Worm (Caenorhabditis elegans) whole organism, L1 larva: Measurements from ENCODE around the gene scav-1.

Experiments
- C16A3.4 ChIP-seq: fragments of 150-350 bp; optimal IDR thresholded peaks from 2 replicates; lab custom pipeline; 2014; ENCODE audit warnings: missing biosample characterization, missing genetic modification characterization
- aha-1 ChIP-seq: fragments of 150-350 bp; optimal IDR thresholded peaks from 2 replicates; lab custom pipeline; 2014; ENCODE audit warnings: missing biosample characterization, missing genetic modification characterization
- blmp-1 ChIP-seq: fragments of 150-350 bp; optimal IDR thresholded peaks from 2 replicates; lab custom pipeline; 2014; ENCODE audit warnings: missing biosample characterization, missing genetic modification characterization
- ceh-63 ChIP-seq: fragments of 200-800 bp; sonication (Bioruptor generic); optimal IDR thresholded peaks from 2 replicates; lab custom pipeline; 2018; ENCODE audit warnings: mild to moderate bottlenecking, missing genetic modification characterization, missing compliant biosample characterization
- ces-1 ChIP-seq: fragments of 150-350 bp; optimal IDR thresholded peaks from 2 replicates; lab custom pipeline; 2014; ENCODE audit warnings: missing biosample characterization, missing genetic modification reagents, missing genetic modification characterization
- dpl-1 ChIP-seq, 3 experiments: fragments of 150-350 bp in 2 of 3; sonication (generic microtip) in 1 of 3; optimal IDR thresholded peaks; 2 replicates each; lab custom pipeline; 2014 to 2017; ENCODE audit warnings: missing biosample characterization in 3 of 3, missing genetic modification characterization in 3 of 3, missing genetic modification reagents in 3 of 3
- dsc-1 ChIP-seq: sonication (generic microtip); optimal IDR thresholded peaks from 2 replicates; lab custom pipeline; 2016; ENCODE audit warnings: mild to moderate bottlenecking, missing genetic modification characterization, missing compliant biosample characterization
- fkh-4 ChIP-seq: sonication (generic microtip); optimal IDR thresholded peaks from 2 replicates; lab custom pipeline; 2016; ENCODE audit warnings: missing compliant biosample characterization, missing genetic modification characterization, borderline replicate concordance
- fos-1 ChIP-seq: fragments of 150-350 bp; optimal IDR thresholded peaks from 2 replicates; lab custom pipeline; 2014; ENCODE audit warnings: missing biosample characterization, missing genetic modification characterization
- hlh-17 ChIP-seq: fragments of 200-800 bp; sonication (Bioruptor generic); optimal IDR thresholded peaks from 2 replicates; lab custom pipeline; 2018; ENCODE audit warnings: missing genetic modification characterization, mild to moderate bottlenecking, missing compliant biosample characterization, moderate library complexity, borderline replicate concordance
- hpl-2 ChIP-seq: fragments of 150-350 bp; optimal IDR thresholded peaks from 2 replicates; lab custom pipeline; 2014; ENCODE audit warnings: missing biosample characterization, missing genetic modification reagents, missing genetic modification characterization
- isw-1 ChIP-seq: fragments of 200-800 bp; sonication (Bioruptor generic); IDR thresholded peaks from 2 replicates; pipeline ENCODE4 v1.3.6; 2022; ENCODE audit warnings: missing genetic modification characterization, missing compliant biosample characterization
- lin-14 ChIP-seq: fragments of 200-800 bp; sonication (Bioruptor generic); optimal IDR thresholded peaks from 2 replicates; lab custom pipeline; 2018; ENCODE audit warnings: mild to moderate bottlenecking, missing genetic modification characterization, moderate library complexity, missing compliant biosample characterization
- lin-39 ChIP-seq: fragments of 150-350 bp; optimal IDR thresholded peaks from 2 replicates; lab custom pipeline; 2014; ENCODE audit warnings: missing biosample characterization, missing genetic modification reagents, missing genetic modification characterization
- mab-9 ChIP-seq: fragments of 200-800 bp; sonication (Bioruptor generic); IDR thresholded peaks from 2 replicates; pipeline ENCODE4 v1.3.6; 2022; ENCODE audit warnings: missing genetic modification reagents, missing genetic modification characterization, missing compliant biosample characterization
- nhr-20 ChIP-seq: sonication (generic microtip); optimal IDR thresholded peaks from 2 replicates; lab custom pipeline; 2016; ENCODE audit warnings: mild to moderate bottlenecking, missing genetic modification characterization, missing compliant biosample characterization
- nhr-71 ChIP-seq: sonication (generic microtip); optimal IDR thresholded peaks from 2 replicates; lab custom pipeline; 2016; ENCODE audit warnings: mild to moderate bottlenecking, missing genetic modification characterization, moderate library complexity, missing compliant biosample characterization
- pag-3 ChIP-seq: sonication (generic microtip); optimal IDR thresholded peaks from 2 replicates; lab custom pipeline; 2017; ENCODE audit warnings: missing genetic modification characterization, mild to moderate bottlenecking, missing compliant biosample characterization, antibody characterized with exemption, borderline replicate concordance; ENCODE audit not compliant: insufficient read depth
- pqm-1 ChIP-seq: sonication (generic microtip); optimal IDR thresholded peaks from 3 replicates; lab custom pipeline; 2017; ENCODE audit warnings: missing biosample characterization, missing genetic modification characterization
- snu-23 ChIP-seq: sonication (generic microtip); optimal IDR thresholded peaks from 2 replicates; lab custom pipeline; 2016; ENCODE audit warnings: missing genetic modification characterization, missing compliant biosample characterization
- swsn-7 ChIP-seq: sonication (generic microtip); optimal IDR thresholded peaks from 2 replicates; lab custom pipeline; 2016; ENCODE audit warnings: missing genetic modification characterization, missing compliant biosample characterization
- unc-98 ChIP-seq: fragments of 200-800 bp; sonication (Bioruptor generic); IDR thresholded peaks from 2 replicates; pipeline ENCODE4 v1.3.6; 2022; ENCODE audit warnings: missing genetic modification characterization, missing compliant biosample characterization
- ztf-4 ChIP-seq: fragments of 150-350 bp; optimal IDR thresholded peaks from 2 replicates; lab custom pipeline; 2014; ENCODE audit warnings: missing biosample characterization, missing genetic modification characterization

Gene scav-1

ce11 chrX:5354022-5354876, 46.1 kb downstream of the scav-1 start, which contains the start of gene pfn-2 (continued):
- TF ChIP-seq aha-1 (no peak), fos-1 (tag; lab: Kevin White, UChicago) (no peak)

- peak; percentile 4 for TF ChIP-seq nhr-20
- peak; percentile 93 for TF ChIP-seq dsc-1 (tag; lab: Kevin White, UChicago)
- TF ChIP-seq snu-23 = peak; percentile 41
- TF ChIP-seq fkh-4 (tag; lab: Kevin White, UChicago) = peak; percentile 43
- TF ChIP-seq lin-14 (GFP tag; lab: Kevin White, UChicago) = peak; percentile 43
- no peak for TF ChIP-seq swsn-7 (tag; lab: Kevin White, UChicago)
- TF ChIP-seq nhr-71 (tag; lab: Kevin White, UChicago) = peak; percentile 27
- no peak for TF ChIP-seq hlh-17 (GFP tag; lab: Kevin White, UChicago)
- TF ChIP-seq dpl-1 (GFP tag; optimal IDR thresholded peaks at IDR 0.05; lab: Kevin White, UChicago) = no peak
- peak; percentile 61 for TF ChIP-seq pag-3
Observed at ce11 chrX:5348529-5349148, 51.7 kb downstream of the scav-1 start, which contains the start of gene syx-3. syx-3 (plus strand) TSS chrX:5349098.

ce11 chrX:5347856-5348255, 52.5 kb downstream of the scav-1 start:
- TF ChIP-seq ztf-4 (tag; lab: Kevin White, UChicago) (no peak), C16A3.4 (tag; lab: Kevin White, UChicago) (no peak), hpl-2 (GFP tag; lab: Kevin White, UChicago) (no peak), ces-1 (GFP tag; lab: Kevin White, UChicago) (no peak), mab-9 (GFP tag; lab: Robert Waterston, UW) (no peak), isw-1 (no peak), dsc-1 (tag; lab: Kevin White, UChicago) (peak; percentile 18), blmp-1 (no peak), hlh-17 (GFP tag; lab: Kevin White, UChicago) (no peak), lin-14 (GFP tag; lab: Kevin White, UChicago) (peak; percentile 17), pqm-1 (tag; lab: Kevin White, UChicago) (no peak), unc-98 (GFP tag; lab: Robert Waterston, UW) (no peak), ceh-63 (GFP tag; lab: Kevin White, UChicago) (no peak), lin-39 (tag; lab: Kevin White, UChicago) (no peak)
